Fruit fly (Drosophila melanogaster) whole organism: Measurements from ENCODE around the gene Brd7-9.

ENCODE experiments used
- CG8478 ChIP-seq: fragments of >200 bp; optimal IDR thresholded peaks from 2 replicates; lab custom pipeline; 2018; ENCODE audit warnings: inconsistent platforms
- Dll ChIP-seq: fragments of >200 bp; optimal IDR thresholded peaks from 2 replicates; lab custom pipeline; 2017
- EcR ChIP-seq, 2 experiments: fragments of >200 bp; optimal IDR thresholded peaks; 2 replicates each; lab custom pipeline; 2017; ENCODE audit warnings: missing biosample characterization in 2 of 2, missing genetic modification characterization in 2 of 2, missing genetic modification reagents in 2 of 2
- pan ChIP-seq: fragments of >200 bp; optimal IDR thresholded peaks from 2 replicates; lab custom pipeline; 2017
- psq ChIP-seq: fragments of >200 bp; optimal IDR thresholded peaks from 2 replicates; lab custom pipeline; 2017
- usp ChIP-seq: fragments of >200 bp; optimal IDR thresholded peaks from 2 replicates; lab custom pipeline; 2017; ENCODE audit warnings: missing biosample characterization, missing genetic modification characterization, mixed read lengths

Gene Brd7-9

DNA sequence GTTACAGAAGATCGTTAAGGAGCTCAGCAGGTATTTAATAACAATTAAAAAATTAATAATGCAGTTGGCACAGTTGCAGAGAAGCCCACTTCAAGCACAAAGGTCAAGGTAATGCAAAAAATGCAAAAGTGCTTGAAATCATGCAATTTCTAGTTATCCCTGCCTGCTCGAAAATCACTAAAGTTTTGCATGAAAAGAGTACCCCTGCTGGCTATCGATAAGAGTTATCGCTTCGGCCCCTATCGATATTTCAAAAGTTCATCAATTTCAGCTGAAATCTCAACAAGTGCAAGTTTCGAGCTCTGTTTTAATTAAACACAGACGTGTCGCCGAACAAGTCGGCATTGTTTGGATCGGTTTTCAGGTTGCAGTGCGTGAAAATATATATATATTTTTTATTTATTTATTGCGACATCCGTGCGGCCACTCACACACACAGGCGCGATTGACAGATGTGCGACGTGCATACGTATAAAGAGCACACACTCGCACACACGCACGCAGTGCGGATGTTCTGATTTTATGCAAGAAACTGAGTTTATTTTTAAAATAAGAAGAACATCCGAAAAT is 38.7 kb downstream of the Brd7-9 start:
- no peak for TF ChIP-seq CG8478 (lab: Kevin White, UChicago)

dm6 chr2L:7827045-7828004 is 44.7 kb downstream of the Brd7-9 start, which contains the start of the genes Rack1 and mts:
Rack1 (minus strand) TSS chr2L:7827315.
mts (plus strand) TSS chr2L:7827650.
- no peak for TF ChIP-seq Dll (lab: Kevin White, UChicago)
- no peak for TF ChIP-seq EcR (GFP tag; optimal IDR thresholded peaks at IDR 0.05; lab: Kevin White, UChicago)
- no peak for TF ChIP-seq psq
- TF ChIP-seq usp (GFP tag; lab: Kevin White, UChicago), result no peak
- no peak for TF ChIP-seq CG8478 (lab: Kevin White, UChicago)
- TF ChIP-seq pan (lab: Kevin White, UChicago), result no peak

- TF ChIP-seq usp (GFP tag; lab: Kevin White, UChicago), result no peak
- no peak for TF ChIP-seq psq
- no peak for TF ChIP-seq Dll (lab: Kevin White, UChicago)
- TF ChIP-seq pan (lab: Kevin White, UChicago), result no peak
- no peak for TF ChIP-seq EcR (GFP tag; optimal IDR thresholded peaks at IDR 0.05; lab: Kevin White, UChicago)
- peak; percentile 95 for TF ChIP-seq CG8478 (lab: Kevin White, UChicago)
Measured at dm6 chr2L:7828231-7828630, 45.6 kb downstream of the Brd7-9 start.

- TF ChIP-seq Dll (lab: Kevin White, UChicago) (no peak), CG8478 (lab: Kevin White, UChicago) (no peak), usp (GFP tag; lab: Kevin White, UChicago) (no peak), EcR (GFP tag; optimal IDR thresholded peaks at IDR 0.05; lab: Kevin White, UChicago) (no peak), psq (no peak), pan (lab: Kevin White, UChicago) (no peak)
Measured at dm6 chr2L:7828901-7829300, 46.2 kb downstream of the Brd7-9 start.

- TF ChIP-seq Dll (lab: Kevin White, UChicago), result no peak
- no peak for TF ChIP-seq psq
- TF ChIP-seq usp (GFP tag; lab: Kevin White, UChicago), result no peak
- no peak for TF ChIP-seq CG8478 (lab: Kevin White, UChicago)
- TF ChIP-seq EcR (GFP tag; optimal IDR thresholded peaks at IDR 0.05; lab: Kevin White, UChicago), result no peak
- no peak for TF ChIP-seq pan (lab: Kevin White, UChicago)
Measured at dm6 chr2L:7833238-7833637, 50.6 kb downstream of the Brd7-9 start.

- TF ChIP-seq usp (GFP tag; lab: Kevin White, UChicago) (no peak), CG8478 (lab: Kevin White, UChicago) (no peak), Dll (lab: Kevin White, UChicago) (no peak), psq (no peak), pan (lab: Kevin White, UChicago) (no peak), EcR (GFP tag; optimal IDR thresholded peaks at IDR 0.05; lab: Kevin White, UChicago) (no peak)
Measured at dm6 chr2L:7833650-7834049, 51.0 kb downstream of the Brd7-9 start.
